Worm (Caenorhabditis elegans): ENCODE measurements around the gene lin-29.

DNA sequence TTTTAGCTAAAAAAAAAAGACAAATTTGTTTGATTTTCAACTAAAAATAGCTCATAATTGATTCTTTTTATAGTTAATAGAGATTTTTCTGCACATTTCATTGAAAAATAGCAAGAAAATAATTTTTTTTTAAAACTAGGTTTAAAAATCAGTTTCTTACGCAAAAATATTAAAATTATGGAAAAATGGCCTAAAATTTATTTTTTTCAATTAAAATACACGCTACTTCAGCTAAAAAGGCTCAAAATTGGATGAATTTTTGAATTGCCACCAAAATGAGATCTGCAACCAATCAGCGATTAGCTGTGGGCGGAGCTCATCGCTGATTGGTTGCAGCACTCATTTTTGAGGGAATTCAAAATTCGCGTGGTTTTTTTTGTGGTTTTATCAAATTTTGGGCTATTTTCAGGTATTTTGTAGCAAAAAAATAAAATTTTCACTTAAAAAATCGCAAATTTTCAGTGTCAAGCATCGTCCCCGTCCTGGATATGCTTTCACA, 28.0 kb upstream of the lin-29 start:
- TF ChIP-seq dao-5 (tag; optimal IDR thresholded peaks at IDR 0.05) (no peak), him-1 (tag; optimal IDR thresholded peaks at IDR 0.05) (no peak)

Data from whole organism, L4/young adult.